Worm (Caenorhabditis elegans): ENCODE data around the gene xbp-1.

Gene xbp-1

ce11 chrIII:4193659-4194103 is at the start of gene xbp-1:
Gene xbp-1, plus strand, starts transcription at chrIII:4193809.
- no peak for TF ChIP-seq tab-1 (GFP tag; IDR thresholded peaks at IDR 0.05)
- no peak for TF ChIP-seq ref-1 (GFP tag; conservative IDR thresholded peaks at IDR 0.05)
- TF ChIP-seq cog-1 (tag; optimal IDR thresholded peaks at IDR 0.05), result peak; percentile 45
- TF ChIP-seq flt-1 (GFP tag; IDR thresholded peaks at IDR 0.05), result peak; percentile 66
- TF ChIP-seq ztf-23 (GFP tag; IDR thresholded peaks at IDR 0.05), result peak; percentile 41; the same call in 1 of the 2 replicates
- no peak for TF ChIP-seq klf-2 (GFP tag; conservative IDR thresholded peaks at IDR 0.05)
- no peak for TF ChIP-seq med-1 (GFP tag; optimal IDR thresholded peaks at IDR 0.05; ENCODE audit: insufficient read depth)
- TF ChIP-seq ztf-29 (GFP tag; IDR thresholded peaks at IDR 0.05), result 0 out of 2 replicates have a peak, but pooled peaks have one; percentile 45
- TF ChIP-seq T22C8.4 (GFP tag; IDR thresholded peaks at IDR 0.05), result no peak

- no peak for TF ChIP-seq cog-1 (tag; optimal IDR thresholded peaks at IDR 0.05)
- TF ChIP-seq ref-1 (GFP tag; conservative IDR thresholded peaks at IDR 0.05), result no peak
- no peak for TF ChIP-seq T22C8.4 (GFP tag; IDR thresholded peaks at IDR 0.05)
Observed at ce11 chrIII:4150919-4151318, 42.7 kb upstream of the xbp-1 start.

- TF ChIP-seq T22C8.4 (GFP tag; IDR thresholded peaks at IDR 0.05) (no peak), med-1 (GFP tag; optimal IDR thresholded peaks at IDR 0.05; ENCODE audit: insufficient read depth) (no peak), ztf-23 (GFP tag; IDR thresholded peaks at IDR 0.05) (no peak), flt-1 (GFP tag; IDR thresholded peaks at IDR 0.05) (no peak), cog-1 (tag; optimal IDR thresholded peaks at IDR 0.05) (no peak), tab-1 (GFP tag; IDR thresholded peaks at IDR 0.05) (no peak)
Observed at ce11 chrIII:4151548-4152104, 42.0 kb upstream of the xbp-1 start, which contains the start of the genes wht-3 and har-1. Gene wht-3, minus strand, starts transcription at chrIII:4151598. Gene har-1, plus strand, starts transcription at chrIII:4152054.

ce11 chrIII:4152309-4152708 is 41.3 kb upstream of the xbp-1 start:
- no peak for TF ChIP-seq ztf-23 (GFP tag; IDR thresholded peaks at IDR 0.05)
- no peak for TF ChIP-seq ref-1 (GFP tag; conservative IDR thresholded peaks at IDR 0.05)

- no peak for TF ChIP-seq ref-1 (GFP tag; conservative IDR thresholded peaks at IDR 0.05)
- TF ChIP-seq ztf-29 (GFP tag; IDR thresholded peaks at IDR 0.05), result no peak
- no peak for TF ChIP-seq klf-2 (GFP tag; conservative IDR thresholded peaks at IDR 0.05)
- no peak for TF ChIP-seq T22C8.4 (GFP tag; IDR thresholded peaks at IDR 0.05)
- TF ChIP-seq med-1 (GFP tag; optimal IDR thresholded peaks at IDR 0.05; ENCODE audit: insufficient read depth), result no peak
- no peak for TF ChIP-seq cog-1 (tag; optimal IDR thresholded peaks at IDR 0.05)
- no peak for TF ChIP-seq flt-1 (GFP tag; IDR thresholded peaks at IDR 0.05)
- TF ChIP-seq tab-1 (GFP tag; IDR thresholded peaks at IDR 0.05), result no peak
- TF ChIP-seq ztf-23 (GFP tag; IDR thresholded peaks at IDR 0.05), result no peak
Observed at ce11 chrIII:4152828-4153227, 40.8 kb upstream of the xbp-1 start.

ce11 chrIII:4153299-4153698 is 40.3 kb upstream of the xbp-1 start, which contains the start of gene glod-4:
Gene glod-4, plus strand, starts transcription at chrIII:4153599.
- TF ChIP-seq T22C8.4 (GFP tag; IDR thresholded peaks at IDR 0.05), result no peak
- no peak for TF ChIP-seq med-1 (GFP tag; optimal IDR thresholded peaks at IDR 0.05; ENCODE audit: insufficient read depth)
- no peak for TF ChIP-seq ztf-23 (GFP tag; IDR thresholded peaks at IDR 0.05)
- TF ChIP-seq flt-1 (GFP tag; IDR thresholded peaks at IDR 0.05), result no peak
- TF ChIP-seq tab-1 (GFP tag; IDR thresholded peaks at IDR 0.05), result no peak
- TF ChIP-seq cog-1 (tag; optimal IDR thresholded peaks at IDR 0.05), result no peak
- no peak for TF ChIP-seq klf-2 (GFP tag; conservative IDR thresholded peaks at IDR 0.05)
- no peak for TF ChIP-seq ztf-29 (GFP tag; IDR thresholded peaks at IDR 0.05)
- TF ChIP-seq ref-1 (GFP tag; conservative IDR thresholded peaks at IDR 0.05), result no peak

ce11 chrIII:4157298-4157697 is 36.3 kb upstream of the xbp-1 start, which contains the start of gene C16C10.9:
Gene C16C10.9, minus strand, starts transcription at chrIII:4157398.
- TF ChIP-seq cog-1 (tag; optimal IDR thresholded peaks at IDR 0.05) (no peak), ztf-29 (GFP tag; IDR thresholded peaks at IDR 0.05) (no peak), T22C8.4 (GFP tag; IDR thresholded peaks at IDR 0.05) (no peak), ztf-23 (GFP tag; IDR thresholded peaks at IDR 0.05) (no peak), ref-1 (GFP tag; conservative IDR thresholded peaks at IDR 0.05) (no peak), flt-1 (GFP tag; IDR thresholded peaks at IDR 0.05) (no peak), klf-2 (GFP tag; conservative IDR thresholded peaks at IDR 0.05) (no peak), tab-1 (GFP tag; IDR thresholded peaks at IDR 0.05) (no peak), med-1 (GFP tag; optimal IDR thresholded peaks at IDR 0.05; ENCODE audit: insufficient read depth) (no peak)

- TF ChIP-seq ztf-29 (GFP tag; IDR thresholded peaks at IDR 0.05) (no peak), flt-1 (GFP tag; IDR thresholded peaks at IDR 0.05) (no peak), T22C8.4 (GFP tag; IDR thresholded peaks at IDR 0.05) (no peak), cog-1 (tag; optimal IDR thresholded peaks at IDR 0.05) (no peak), med-1 (GFP tag; optimal IDR thresholded peaks at IDR 0.05; ENCODE audit: insufficient read depth) (no peak), klf-2 (GFP tag; conservative IDR thresholded peaks at IDR 0.05) (no peak), ref-1 (GFP tag; conservative IDR thresholded peaks at IDR 0.05) (no peak), tab-1 (GFP tag; IDR thresholded peaks at IDR 0.05) (no peak)
Observed at ce11 chrIII:4160937-4161336, 32.7 kb upstream of the xbp-1 start, which contains the start of gene C01G12.16. Gene C01G12.16, plus strand, starts transcription at chrIII:4161237.

ce11 chrIII:4164071-4164470 is 29.5 kb upstream of the xbp-1 start, which contains the start of gene C16C10.8:
Gene C16C10.8, minus strand, starts transcription at chrIII:4164171.
- TF ChIP-seq T22C8.4 (GFP tag; IDR thresholded peaks at IDR 0.05) (no peak), cog-1 (tag; optimal IDR thresholded peaks at IDR 0.05) (no peak), ztf-29 (GFP tag; IDR thresholded peaks at IDR 0.05) (no peak), tab-1 (GFP tag; IDR thresholded peaks at IDR 0.05) (no peak), klf-2 (GFP tag; conservative IDR thresholded peaks at IDR 0.05) (no peak), ztf-23 (GFP tag; IDR thresholded peaks at IDR 0.05) (no peak), ref-1 (GFP tag; conservative IDR thresholded peaks at IDR 0.05) (no peak), med-1 (GFP tag; optimal IDR thresholded peaks at IDR 0.05; ENCODE audit: insufficient read depth) (no peak), flt-1 (GFP tag; IDR thresholded peaks at IDR 0.05) (no peak)

- TF ChIP-seq tab-1 (GFP tag; IDR thresholded peaks at IDR 0.05) (no peak), ztf-23 (GFP tag; IDR thresholded peaks at IDR 0.05) (no peak), cog-1 (tag; optimal IDR thresholded peaks at IDR 0.05) (no peak), flt-1 (GFP tag; IDR thresholded peaks at IDR 0.05) (no peak), med-1 (GFP tag; optimal IDR thresholded peaks at IDR 0.05; ENCODE audit: insufficient read depth) (no peak), klf-2 (GFP tag; conservative IDR thresholded peaks at IDR 0.05) (no peak), ref-1 (GFP tag; conservative IDR thresholded peaks at IDR 0.05) (no peak), ztf-29 (GFP tag; IDR thresholded peaks at IDR 0.05) (no peak), T22C8.4 (GFP tag; IDR thresholded peaks at IDR 0.05) (no peak)
Observed at ce11 chrIII:4166745-4167144, 26.9 kb upstream of the xbp-1 start, which contains the start of gene rnf-5. Gene rnf-5, minus strand, starts transcription at chrIII:4166845.

Measured in whole organism, midembryonic.